Fruit fly (Drosophila melanogaster): ENCODE data around the gene CG31862.

The CG31862 gene

DNA sequence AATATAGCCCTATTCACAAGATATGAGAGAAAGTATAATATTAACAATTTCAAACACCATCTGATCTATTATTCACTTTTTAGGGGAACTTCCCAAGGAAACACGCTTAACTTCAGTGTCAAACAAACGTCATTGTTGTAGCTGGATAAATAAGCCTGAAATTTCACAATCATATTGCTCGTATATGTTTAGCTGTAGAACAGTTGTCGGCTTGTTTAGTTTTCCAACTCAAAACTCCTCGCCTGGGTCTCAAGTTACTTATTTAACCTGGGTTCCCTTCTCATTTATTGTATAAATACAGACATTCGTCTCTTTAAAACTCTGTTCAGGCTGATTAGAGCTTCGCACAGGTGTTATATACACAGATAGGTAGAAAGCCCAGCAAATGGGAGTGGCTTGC is 33.8 kb downstream of the CG31862 start (continued):
- 0 out of 3 replicates have a peak, but pooled peaks have one; percentile 34 for TF ChIP-seq Dbx (GFP tag; IDR thresholded peaks at IDR 0.05)
- peak; percentile 11 for TF ChIP-seq Bteb2 (GFP tag; optimal IDR thresholded peaks at IDR 0.05)
- TF ChIP-seq Asciz (GFP tag; optimal IDR thresholded peaks at IDR 0.05) = peak; percentile 35
- 0 out of 3 replicates have a peak, but pooled peaks have one; percentile 21 for TF ChIP-seq z (GFP tag; IDR thresholded peaks at IDR 0.05)
- TF ChIP-seq Myb (GFP tag; optimal IDR thresholded peaks at IDR 0.05) = peak; percentile 5
- peak; percentile 2 for TF ChIP-seq CG12391 (tag; optimal IDR thresholded peaks at IDR 0.05)
- TF ChIP-seq CG11560 (tag; IDR thresholded peaks at IDR 0.05) = no peak
- no peak for TF ChIP-seq prd (optimal IDR thresholded peaks at IDR 0.05)
- TF ChIP-seq prd (GFP tag; IDR thresholded peaks at IDR 0.05) = no peak
- TF ChIP-seq CG6765 (GFP tag; optimal IDR thresholded peaks at IDR 0.05) = peak; percentile 53
- TF ChIP-seq CG2875 (GFP tag; optimal IDR thresholded peaks at IDR 0.05) = peak; percentile 49
- no peak for TF ChIP-seq CG6791 (GFP tag; IDR thresholded peaks at IDR 0.05; ENCODE audit: partially characterized antibody)
- TF ChIP-seq CG8924 (tag; optimal IDR thresholded peaks at IDR 0.05) = no peak
- peak in 1 of 2 experiments; percentile 8 for TF ChIP-seq dpn (GFP tag; optimal IDR thresholded peaks at IDR 0.05)
- peak; percentile 20 for TF ChIP-seq odd (GFP tag; optimal IDR thresholded peaks at IDR 0.05)
- TF ChIP-seq CG12071 (GFP tag; optimal IDR thresholded peaks at IDR 0.05) = peak; percentile 43
- TF ChIP-seq CG4404 (GFP tag; IDR thresholded peaks at IDR 0.05) = no peak
- TF ChIP-seq CG10147 (GFP tag; optimal IDR thresholded peaks at IDR 0.05) = no peak
- TF ChIP-seq sim (GFP tag; IDR thresholded peaks at IDR 0.05) = no peak
- TF ChIP-seq CG18011 (GFP tag; optimal IDR thresholded peaks at IDR 0.05) = peak; percentile 7
- no peak for TF ChIP-seq CG10959 (GFP tag; IDR thresholded peaks at IDR 0.05)
- TF ChIP-seq Sox100B (GFP tag; optimal IDR thresholded peaks at IDR 0.05) = peak; percentile 30
- no peak for TF ChIP-seq E2f1 (GFP tag; IDR thresholded peaks at IDR 0.05)
- peak; percentile 13 for TF ChIP-seq grn (GFP tag; optimal IDR thresholded peaks at IDR 0.05)
- TF ChIP-seq CG4617 (GFP tag; optimal IDR thresholded peaks at IDR 0.05; ENCODE audit: borderline replicate concordance) = no peak
- TF ChIP-seq BtbVII (GFP tag; optimal IDR thresholded peaks at IDR 0.05) = peak; percentile 17
- peak; percentile 38 for TF ChIP-seq CG13123 (GFP tag; optimal IDR thresholded peaks at IDR 0.05)
- TF ChIP-seq wdn (GFP tag; IDR thresholded peaks at IDR 0.05) = no peak
- peak; percentile 43 for TF ChIP-seq CG1233 (GFP tag; optimal IDR thresholded peaks at IDR 0.05)
- peak; percentile 3 for TF ChIP-seq CG10431 (GFP tag; optimal IDR thresholded peaks at IDR 0.05)
- TF ChIP-seq GATAe (GFP tag; conservative IDR thresholded peaks at IDR 0.05) = no peak
- no peak for TF ChIP-seq CG17912 (GFP tag; optimal IDR thresholded peaks at IDR 0.05)
- TF ChIP-seq CG33557 (GFP tag; optimal IDR thresholded peaks at IDR 0.05) = peak; percentile 23
- peak; percentile 13 for TF ChIP-seq CG17385 (GFP tag; optimal IDR thresholded peaks at IDR 0.05)
- TF ChIP-seq CG15011 (GFP tag; optimal IDR thresholded peaks at IDR 0.05) = peak; percentile 46
- TF ChIP-seq CG6813 (GFP tag; optimal IDR thresholded peaks at IDR 0.05) = peak; percentile 54
- TF ChIP-seq CG42726 (GFP tag; IDR thresholded peaks at IDR 0.05; ENCODE audit: partially characterized antibody) = no peak
- TF ChIP-seq Blimp-1 (GFP tag; optimal IDR thresholded peaks at IDR 0.05) = peak; percentile 39
- peak; percentile 17 for TF ChIP-seq CG1603 (tag; optimal IDR thresholded peaks at IDR 0.05)
- no peak for TF ChIP-seq CG3163 (GFP tag; optimal IDR thresholded peaks at IDR 0.05)
- peak; percentile 3 for TF ChIP-seq gsb-n (tag; optimal IDR thresholded peaks at IDR 0.05)
- TF ChIP-seq HmgZ (tag; optimal IDR thresholded peaks at IDR 0.05) = peak; percentile 16
- TF ChIP-seq CG7556 (GFP tag; optimal IDR thresholded peaks at IDR 0.05) = peak; percentile 0
- no peak for TF ChIP-seq zf30C (GFP tag; optimal IDR thresholded peaks at IDR 0.05)
- no peak for TF ChIP-seq Xbp1 (GFP tag; optimal IDR thresholded peaks at IDR 0.05)
- TF ChIP-seq CG18599 (GFP tag; optimal IDR thresholded peaks at IDR 0.05) = peak; percentile 73
- TF ChIP-seq bab2 (GFP tag; optimal IDR thresholded peaks at IDR 0.05) = peak; percentile 8
- no peak for TF ChIP-seq Dad (GFP tag; optimal IDR thresholded peaks at IDR 0.05)
- peak in 1 of 2 experiments; percentile 7 for TF ChIP-seq insv (GFP tag; optimal IDR thresholded peaks at IDR 0.05)
- TF ChIP-seq org-1 (GFP tag; optimal IDR thresholded peaks at IDR 0.05) = peak; percentile 7
